Worm (Caenorhabditis elegans) whole organism, L2 larva: ENCODE measurements around the gene unc-32.

Experiments
- C34F6.9 ChIP-seq: fragments of 150-350 bp; optimal IDR thresholded peaks from 2 replicates; lab custom pipeline; 2014; ENCODE audit warnings: missing biosample characterization, missing genetic modification characterization
- F13H6.1 ChIP-seq: sonication (generic microtip); optimal IDR thresholded peaks from 2 replicates; lab custom pipeline; 2016; ENCODE audit warnings: missing genetic modification characterization, missing compliant biosample characterization
- R02D3.7 ChIP-seq: fragments of 150-350 bp; optimal IDR thresholded peaks from 2 replicates; lab custom pipeline; 2014; ENCODE audit warnings: missing biosample characterization, missing genetic modification characterization
- alr-1 ChIP-seq: fragments of 150-350 bp; optimal IDR thresholded peaks from 2 replicates; lab custom pipeline; 2014; ENCODE audit warnings: missing biosample characterization, missing genetic modification characterization
- aly-2 ChIP-seq: fragments of 150-350 bp; optimal IDR thresholded peaks from 2 replicates; lab custom pipeline; 2014; ENCODE audit warnings: missing biosample characterization, missing genetic modification characterization
- ama-1 ChIP-seq: fragments of 150-350 bp; optimal IDR thresholded peaks from 2 replicates; lab custom pipeline; 2018; ENCODE audit warnings: inconsistent platforms
- blmp-1 ChIP-seq: sonication (generic microtip); optimal IDR thresholded peaks from 2 replicates; lab custom pipeline; 2017; ENCODE audit warnings: missing genetic modification characterization, mild to moderate bottlenecking, missing compliant biosample characterization, antibody characterized with exemption, moderate library complexity; ENCODE audit not compliant: insufficient read depth
- ceh-16 ChIP-seq: fragments of 150-350 bp; optimal IDR thresholded peaks from 2 replicates; lab custom pipeline; 2014; ENCODE audit warnings: missing biosample characterization, missing genetic modification characterization
- crh-2 ChIP-seq: sonication (generic microtip); optimal IDR thresholded peaks from 2 replicates; lab custom pipeline; 2017; ENCODE audit warnings: missing biosample characterization, missing genetic modification characterization
- dmd-4 ChIP-seq: sonication (generic microtip); optimal IDR thresholded peaks from 2 replicates; lab custom pipeline; 2017; ENCODE audit warnings: missing biosample characterization, missing genetic modification characterization
- egl-27 ChIP-seq: sonication (generic microtip); optimal IDR thresholded peaks from 3 replicates; lab custom pipeline; 2017; ENCODE audit warnings: missing biosample characterization, missing genetic modification reagents, missing genetic modification characterization
- elt-1 ChIP-seq: fragments of 150-350 bp; optimal IDR thresholded peaks from 2 replicates; lab custom pipeline; 2014; ENCODE audit warnings: missing biosample characterization, missing genetic modification characterization
- elt-3 ChIP-seq: sonication (generic microtip); optimal IDR thresholded peaks from 2 replicates; lab custom pipeline; 2017; ENCODE audit warnings: missing biosample characterization, missing genetic modification characterization
- fos-1 ChIP-seq: fragments of 150-350 bp; optimal IDR thresholded peaks from 2 replicates; lab custom pipeline; 2014; ENCODE audit warnings: missing biosample characterization, missing genetic modification characterization
- lin-11 ChIP-seq: fragments of 150-350 bp; sonication (generic microtip); optimal IDR thresholded peaks from 2 replicates; lab custom pipeline; 2014; ENCODE audit warnings: missing biosample characterization, missing genetic modification characterization, inconsistent platforms, mixed read lengths
- lin-13 ChIP-seq: fragments of 150-350 bp; optimal IDR thresholded peaks from 2 replicates; lab custom pipeline; 2014; ENCODE audit warnings: missing biosample characterization, missing genetic modification reagents, missing genetic modification characterization
- lin-39 ChIP-seq: fragments of 150-350 bp; optimal IDR thresholded peaks from 2 replicates; lab custom pipeline; 2014; ENCODE audit warnings: missing biosample characterization, missing genetic modification reagents, missing genetic modification characterization
- lsy-2 ChIP-seq, 2 experiments: fragments of 150-350 bp in 1 of 2; sonication (generic microtip) in 1 of 2; optimal IDR thresholded peaks; 2 replicates each; lab custom pipeline; 2014 to 2017; ENCODE audit warnings: missing biosample characterization in 2 of 2, missing genetic modification characterization in 2 of 2
- mdl-1 ChIP-seq, 2 experiments: fragments of 150-350 bp in 1 of 2; sonication (generic microtip) in 1 of 2; optimal IDR thresholded peaks; 2 replicates each; lab custom pipeline; 2017; ENCODE audit warnings: missing biosample characterization in 2 of 2, missing genetic modification characterization in 2 of 2
- nhr-10 ChIP-seq: sonication (generic microtip); optimal IDR thresholded peaks from 2 replicates; lab custom pipeline; 2017; ENCODE audit warnings: missing biosample characterization, missing genetic modification characterization
- nhr-11 ChIP-seq: fragments of 150-350 bp; optimal IDR thresholded peaks from 2 replicates; lab custom pipeline; 2014; ENCODE audit warnings: missing biosample characterization, missing genetic modification characterization
- nhr-12 ChIP-seq: fragments of 150-350 bp; optimal IDR thresholded peaks from 2 replicates; lab custom pipeline; 2014; ENCODE audit warnings: missing biosample characterization, missing genetic modification characterization
- nhr-129 ChIP-seq: fragments of 150-350 bp; optimal IDR thresholded peaks from 2 replicates; lab custom pipeline; 2014; ENCODE audit warnings: missing biosample characterization, missing genetic modification characterization
- nhr-21 ChIP-seq: fragments of 150-350 bp; optimal IDR thresholded peaks from 2 replicates; lab custom pipeline; 2014; ENCODE audit warnings: missing biosample characterization, missing genetic modification characterization
- nhr-23 ChIP-seq: fragments of 150-350 bp; optimal IDR thresholded peaks from 2 replicates; lab custom pipeline; 2014; ENCODE audit warnings: missing biosample characterization, missing genetic modification reagents, missing genetic modification characterization
- nhr-237 ChIP-seq: fragments of 150-350 bp; optimal IDR thresholded peaks from 2 replicates; lab custom pipeline; 2014; ENCODE audit warnings: missing biosample characterization, missing genetic modification characterization
- nhr-25 ChIP-seq: fragments of 150-350 bp; sonication (generic microtip); optimal IDR thresholded peaks from 3 replicates; lab custom pipeline; 2014; ENCODE audit warnings: missing biosample characterization, missing genetic modification characterization
- nhr-6 ChIP-seq: fragments of 150-350 bp; optimal IDR thresholded peaks from 2 replicates; lab custom pipeline; 2014; ENCODE audit warnings: missing biosample characterization, missing genetic modification characterization
- nhr-77 ChIP-seq: fragments of 150-350 bp; optimal IDR thresholded peaks from 2 replicates; lab custom pipeline; 2014; ENCODE audit warnings: missing biosample characterization, missing genetic modification characterization
- sma-3 ChIP-seq: sonication (generic microtip); optimal IDR thresholded peaks from 2 replicates; lab custom pipeline; 2016; ENCODE audit warnings: missing genetic modification reagents, missing genetic modification characterization, missing compliant biosample characterization
- sma-9 ChIP-seq, 2 experiments: fragments of 150-350 bp in 1 of 2; sonication (generic microtip) in 1 of 2; optimal IDR thresholded peaks; 2 replicates each; lab custom pipeline; 2014 to 2016; ENCODE audit warnings: missing genetic modification characterization in 2 of 2, mild to moderate bottlenecking in 1 of 2, missing biosample characterization in 1 of 2, missing compliant biosample characterization in 1 of 2, missing genetic modification reagents in 1 of 2, moderate library complexity in 1 of 2
- snpc-4 ChIP-seq: fragments of 150-350 bp; optimal IDR thresholded peaks from 2 replicates; lab custom pipeline; 2014; ENCODE audit warnings: missing biosample characterization, missing genetic modification characterization
- unc-39 ChIP-seq: fragments of 150-350 bp; optimal IDR thresholded peaks from 2 replicates; lab custom pipeline; 2014; ENCODE audit warnings: missing biosample characterization, missing genetic modification characterization
- unc-55 ChIP-seq: fragments of 150-350 bp; sonication (generic microtip); optimal IDR thresholded peaks from 3 replicates; lab custom pipeline; 2014; ENCODE audit warnings: missing biosample characterization, missing genetic modification reagents, missing genetic modification characterization
- zag-1 ChIP-seq: fragments of 150-350 bp; optimal IDR thresholded peaks from 2 replicates; lab custom pipeline; 2014; ENCODE audit warnings: missing biosample characterization, missing genetic modification characterization
- ztf-1 ChIP-seq: fragments of 200-800 bp; sonication (Bioruptor generic); conservative IDR thresholded peaks from 2 replicates; pipeline ENCODE4 v1.3.6; 2022; ENCODE audit warnings: missing genetic modification characterization, missing compliant biosample characterization
- ztf-11 ChIP-seq: sonication (generic microtip); optimal IDR thresholded peaks from 2 replicates; lab custom pipeline; 2017; ENCODE audit warnings: missing biosample characterization, missing genetic modification characterization

Gene unc-32

ce11 chrIII:8865294-8865766 is 40.1 kb upstream of the unc-32 start (continued):
- TF ChIP-seq unc-55 (GFP tag; lab: Kevin White, UChicago) (no peak), ztf-11 (tag; lab: Kevin White, UChicago) (no peak), nhr-23 (no peak), aly-2 (tag; lab: Kevin White, UChicago) (no peak), sma-9 (GFP tag; optimal IDR thresholded peaks at IDR 0.05; lab: Kevin White, UChicago) (no peak), sma-9 (tag; optimal IDR thresholded peaks at IDR 0.05; lab: Kevin White, UChicago) (no peak), nhr-25 (tag; lab: Kevin White, UChicago) (peak; percentile 47), elt-3 (no peak), F13H6.1 (peak; percentile 87), snpc-4 (tag; lab: Kevin White, UChicago) (peak; percentile 3), nhr-237 (no peak), lin-39 (tag; lab: Kevin White, UChicago) (no peak), nhr-21 (tag; lab: Kevin White, UChicago) (peak; percentile 53), C34F6.9 (tag; lab: Kevin White, UChicago) (no peak), nhr-6 (no peak), lin-11 (tag; lab: Kevin White, UChicago) (no peak), alr-1 (no peak), ceh-16 (peak; percentile 2), mdl-1 (tag; optimal IDR thresholded peaks at IDR 0.05; lab: Kevin White, UChicago) (peak; percentile 17 to 31), nhr-77 (tag; lab: Kevin White, UChicago) (peak; percentile 18), nhr-11 (tag; lab: Kevin White, UChicago) (no peak), egl-27 (tag; lab: Kevin White, UChicago) (no peak), ztf-1 (GFP tag; lab: Robert Waterston, UW) (no peak)

DNA sequence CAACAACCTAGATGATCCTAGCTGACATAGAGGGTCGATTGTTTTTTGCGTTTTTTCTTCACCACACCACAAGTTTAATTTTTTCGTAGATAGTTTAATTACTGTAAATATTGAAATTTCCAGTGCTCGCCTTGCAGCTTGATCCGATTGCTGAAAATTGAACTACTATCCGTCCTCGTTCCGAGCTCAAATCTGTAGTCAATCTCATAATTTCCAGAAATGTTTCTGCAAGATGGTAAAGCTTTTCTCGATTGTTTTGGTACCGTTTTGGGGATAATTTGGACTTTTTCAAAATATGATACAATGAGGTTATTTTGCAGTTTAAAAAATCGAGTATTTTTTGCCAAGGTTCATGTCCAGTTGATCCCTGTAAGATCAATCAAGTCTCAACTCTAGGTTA is 39.4 kb upstream of the unc-32 start:
- TF ChIP-seq nhr-11 (tag; lab: Kevin White, UChicago), result no peak
- no peak for TF ChIP-seq nhr-129 (tag; lab: Kevin White, UChicago)
- TF ChIP-seq sma-3 (GFP tag; lab: Kevin White, UChicago), result no peak
- no peak for TF ChIP-seq nhr-6
- no peak for TF ChIP-seq unc-39 (tag; lab: Kevin White, UChicago)
- no peak for TF ChIP-seq R02D3.7 (tag; lab: Kevin White, UChicago)
- TF ChIP-seq F13H6.1, result no peak
- no peak for TF ChIP-seq dmd-4 (tag; lab: Kevin White, UChicago)
- TF ChIP-seq fos-1 (tag; lab: Kevin White, UChicago), result no peak
- no peak for TF ChIP-seq crh-2 (tag; lab: Kevin White, UChicago)
- no peak for TF ChIP-seq nhr-25 (tag; lab: Kevin White, UChicago)
- TF ChIP-seq snpc-4 (tag; lab: Kevin White, UChicago), result no peak
- no peak for TF ChIP-seq zag-1

ce11 chrIII:8866983-8867842 is 38.2 kb upstream of the unc-32 start:
- TF ChIP-seq F13H6.1 (peak; percentile 8), sma-3 (GFP tag; lab: Kevin White, UChicago) (peak; percentile 64), nhr-12 (no peak), blmp-1 (peak; percentile 68), lin-13 (GFP tag; lab: Kevin White, UChicago) (peak; percentile 23), dmd-4 (tag; lab: Kevin White, UChicago) (no peak), ama-1 (peak; percentile 87), crh-2 (tag; lab: Kevin White, UChicago) (peak; percentile 58), nhr-25 (tag; lab: Kevin White, UChicago) (peak; percentile 43), sma-9 (GFP tag; optimal IDR thresholded peaks at IDR 0.05; lab: Kevin White, UChicago) (peak; percentile 44), sma-9 (tag; optimal IDR thresholded peaks at IDR 0.05; lab: Kevin White, UChicago) (no peak), fos-1 (tag; lab: Kevin White, UChicago) (peak; percentile 65), ceh-16 (no peak), lin-11 (tag; lab: Kevin White, UChicago) (no peak), nhr-10 (tag; lab: Kevin White, UChicago) (no peak), nhr-21 (tag; lab: Kevin White, UChicago) (no peak), lsy-2 (tag; optimal IDR thresholded peaks at IDR 0.05; lab: Kevin White, UChicago) (peak in 1 of 2 experiments; percentile 32), elt-1 (tag; lab: Kevin White, UChicago) (no peak), nhr-129 (tag; lab: Kevin White, UChicago) (peak; percentile 16)
